Worm (Caenorhabditis elegans): ENCODE measurements around the gene fbxa-73.
"Not testable (repeated sequence)": the region's sequence is repeated elsewhere in the genome, so short reads cannot be mapped to it uniquely, and the experiment has no call there.

Gene fbxa-73

DNA sequence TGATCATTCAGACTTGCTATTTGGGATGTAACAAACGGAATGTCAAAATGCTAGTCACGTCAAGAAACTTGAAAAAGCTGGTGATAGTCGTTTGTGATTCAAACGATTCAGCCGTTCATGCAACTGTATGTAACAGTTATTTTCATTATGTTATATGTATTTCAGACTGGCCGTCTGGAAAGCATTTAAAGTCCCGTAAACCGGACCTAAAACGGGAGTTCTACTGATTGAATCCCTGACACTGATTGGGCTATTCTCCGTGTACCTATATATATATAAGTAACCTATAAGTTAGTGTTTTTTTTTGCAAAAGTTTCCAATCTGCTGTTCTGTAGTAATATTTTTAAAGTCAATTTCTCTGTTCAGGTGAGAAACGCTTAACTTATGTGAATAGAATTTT lies 9.6 kb upstream of the fbxa-73 start:
- no peak for TF ChIP-seq gmeb-1 (tag; optimal IDR thresholded peaks at IDR 0.05)

ce11 chrIII:2245727-2246126 lies 7.5 kb upstream of the fbxa-73 start, which contains the start of gene srd-67:
srd-67 (minus strand) TSS chrIII:2245827.
- TF ChIP-seq mab-5 (tag; optimal IDR thresholded peaks at IDR 0.05) (no peak), elt-1 (tag; optimal IDR thresholded peaks at IDR 0.05) (no peak), ama-1 (optimal IDR thresholded peaks at IDR 0.05) (no peak), nhr-12 (tag; optimal IDR thresholded peaks at IDR 0.05) (no peak), lin-39 (tag; optimal IDR thresholded peaks at IDR 0.05) (no peak), gmeb-1 (tag; optimal IDR thresholded peaks at IDR 0.05) (no peak), blmp-1 (tag; optimal IDR thresholded peaks at IDR 0.05; ENCODE audit: insufficient read depth) (no peak), lsy-2 (tag; optimal IDR thresholded peaks at IDR 0.05) (no peak), lin-11 (tag; optimal IDR thresholded peaks at IDR 0.05) (no peak), R02D3.7 (tag; optimal IDR thresholded peaks at IDR 0.05) (no peak), nhr-25 (tag; optimal IDR thresholded peaks at IDR 0.05) (no peak), snpc-4 (tag; optimal IDR thresholded peaks at IDR 0.05) (no peak), peb-1 (tag; optimal IDR thresholded peaks at IDR 0.05) (no peak), unc-39 (tag; optimal IDR thresholded peaks at IDR 0.05) (no peak), F13H6.1 (tag; optimal IDR thresholded peaks at IDR 0.05) (no peak), crh-2 (tag; optimal IDR thresholded peaks at IDR 0.05) (no peak)

DNA sequence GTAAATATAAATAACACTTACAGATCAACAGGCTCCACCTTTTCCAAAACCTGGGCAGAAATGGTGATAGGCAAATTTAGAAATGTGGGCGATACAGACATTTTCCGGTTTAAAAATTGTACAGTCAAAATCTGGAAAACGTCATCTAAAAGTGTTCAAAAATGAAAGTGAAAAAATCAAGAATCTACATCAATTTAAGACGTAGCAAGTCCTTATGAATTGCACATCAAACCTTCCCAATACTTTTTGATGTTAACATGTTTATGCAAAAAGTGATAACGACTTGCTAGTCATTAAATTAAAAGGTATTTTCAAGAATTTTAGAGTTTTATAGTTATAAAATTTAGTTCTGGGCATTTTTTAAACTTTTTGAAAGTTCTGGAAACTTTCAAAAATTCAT lies 1.9 kb upstream of the fbxa-73 start, which contains the start of gene fbxa-7:
Gene fbxa-7, minus strand, starts transcription at position 101 of the 400 bp plus-strand sequence.
- TF ChIP-seq egl-27 (tag; optimal IDR thresholded peaks at IDR 0.05) (no peak), dmd-4 (tag; optimal IDR thresholded peaks at IDR 0.05) (no peak), elt-1 (tag; optimal IDR thresholded peaks at IDR 0.05) (no peak), nhr-25 (tag; optimal IDR thresholded peaks at IDR 0.05) (no peak), nhr-77 (tag; optimal IDR thresholded peaks at IDR 0.05) (no peak), unc-39 (tag; optimal IDR thresholded peaks at IDR 0.05) (no peak), snpc-4 (tag; optimal IDR thresholded peaks at IDR 0.05) (no peak), lin-13 (GFP tag; optimal IDR thresholded peaks at IDR 0.05) (no peak), zag-1 (tag; optimal IDR thresholded peaks at IDR 0.05) (no peak), ZK546.5 (tag; optimal IDR thresholded peaks at IDR 0.05) (no peak), gmeb-1 (tag; optimal IDR thresholded peaks at IDR 0.05) (no peak), nhr-23 (tag; optimal IDR thresholded peaks at IDR 0.05) (no peak), ztf-4 (tag; optimal IDR thresholded peaks at IDR 0.05) (no peak)

DNA sequence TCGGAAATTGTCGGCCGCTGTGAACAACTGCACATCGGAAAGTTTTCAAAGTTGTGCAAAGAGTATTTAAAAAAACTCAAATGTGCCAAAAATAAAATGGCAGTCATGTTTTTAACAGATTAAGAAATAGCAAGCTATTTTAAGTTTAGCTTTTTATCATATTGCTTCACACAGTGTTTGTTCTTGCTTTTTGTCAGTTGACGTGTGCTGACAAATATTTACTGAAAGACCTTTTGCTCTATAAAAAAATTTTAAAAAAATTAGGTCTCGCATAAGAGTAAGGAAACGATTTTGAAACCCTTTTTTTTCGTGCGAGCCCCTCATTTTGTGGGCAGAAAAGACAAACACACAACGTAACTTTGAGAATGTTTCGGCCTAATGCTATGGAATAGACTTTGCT lies 2.3 kb downstream of the fbxa-73 start, which contains the start of gene fbxa-71:
Gene fbxa-71, plus strand, starts transcription at position 301 of the 400 bp plus-strand sequence.
- no peak for TF ChIP-seq ZK546.5 (tag; optimal IDR thresholded peaks at IDR 0.05)
- no peak for TF ChIP-seq sma-3 (GFP tag; optimal IDR thresholded peaks at IDR 0.05)
- TF ChIP-seq nhr-12 (tag; optimal IDR thresholded peaks at IDR 0.05) = no peak

- TF ChIP-seq nhr-23 (tag; optimal IDR thresholded peaks at IDR 0.05) (no peak), mbf-1 (tag; optimal IDR thresholded peaks at IDR 0.05) (no peak), nhr-21 (tag; optimal IDR thresholded peaks at IDR 0.05) (no peak), unc-39 (tag; optimal IDR thresholded peaks at IDR 0.05) (no peak), nhr-12 (tag; optimal IDR thresholded peaks at IDR 0.05) (no peak), unc-62 (GFP tag; optimal IDR thresholded peaks at IDR 0.05) (no peak), zag-1 (tag; optimal IDR thresholded peaks at IDR 0.05) (no peak), lsy-2 (tag; optimal IDR thresholded peaks at IDR 0.05) (no peak), R02D3.7 (tag; optimal IDR thresholded peaks at IDR 0.05) (no peak)
Observed at ce11 chrIII:2258863-2259262, 5.6 kb downstream of the fbxa-73 start, which contains the start of gene fbxa-43. fbxa-43 (minus strand) TSS chrIII:2258963.

ce11 chrIII:2259329-2259728 lies 6.1 kb downstream of the fbxa-73 start:
- no peak for TF ChIP-seq mab-5 (tag; optimal IDR thresholded peaks at IDR 0.05)
- no peak for TF ChIP-seq ztf-11 (tag; optimal IDR thresholded peaks at IDR 0.05)
- TF ChIP-seq ztf-1 (GFP tag; conservative IDR thresholded peaks at IDR 0.05) = no peak
- no peak for TF ChIP-seq ama-1 (optimal IDR thresholded peaks at IDR 0.05)
- no peak for TF ChIP-seq gmeb-1 (tag; optimal IDR thresholded peaks at IDR 0.05)
- TF ChIP-seq nhr-129 (tag; optimal IDR thresholded peaks at IDR 0.05) = no peak
- no peak for TF ChIP-seq nhr-25 (tag; optimal IDR thresholded peaks at IDR 0.05)

DNA sequence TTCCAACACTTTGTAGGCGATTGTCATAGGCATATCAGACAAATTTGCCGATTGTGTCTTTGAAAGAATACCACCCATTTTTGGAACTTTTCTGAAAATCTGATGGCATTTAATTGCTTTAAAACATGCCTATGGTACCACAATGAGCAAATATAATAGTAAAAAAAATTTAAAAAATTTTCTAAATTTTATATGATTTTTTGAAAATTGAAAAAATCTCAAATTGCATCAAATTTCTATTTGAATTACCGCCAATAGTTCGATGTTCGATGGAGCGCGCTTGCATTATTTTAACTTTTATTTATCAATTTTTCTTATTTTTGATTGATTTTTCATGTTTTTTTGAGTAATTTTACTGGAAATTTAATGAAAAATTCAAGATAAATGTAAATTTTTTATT lies 8.1 kb downstream of the fbxa-73 start, which contains the start of gene fbxa-42:
Gene fbxa-42, minus strand, starts transcription at position 101 of the 400 bp plus-strand sequence.
- not testable (repeated sequence) for TF ChIP-seq R02D3.7 (tag; optimal IDR thresholded peaks at IDR 0.05); unc-55 (GFP tag; optimal IDR thresholded peaks at IDR 0.05); zag-1 (tag; optimal IDR thresholded peaks at IDR 0.05)

Data from whole organism, L2 larva.